Worm (Caenorhabditis elegans) whole organism, young adult: ENCODE measurements around the gene prp-19.
A peak's percentile ranks its signal among the peaks of the same experiment; 100 is the strongest.

Source experiments
- D2030.7 ChIP-seq: fragments of 200-800 bp; sonication (Bioruptor generic); IDR thresholded peaks from 2 replicates; pipeline ENCODE4 v1.3.6; 2022; ENCODE audit warnings: missing genetic modification reagents, missing genetic modification characterization, missing compliant biosample characterization
- F22D6.2 ChIP-seq: sonication (generic microtip); optimal IDR thresholded peaks from 2 replicates; lab custom pipeline; 2016; ENCODE audit warnings: mild to moderate bottlenecking, missing genetic modification characterization, missing compliant biosample characterization
- F52B5.7 ChIP-seq: sonication (generic microtip); optimal IDR thresholded peaks from 2 replicates; lab custom pipeline; 2016; ENCODE audit warnings: mild to moderate bottlenecking, missing genetic modification characterization, missing compliant biosample characterization
- K11D2.4 ChIP-seq: fragments of 200-800 bp; sonication (Bioruptor generic); IDR thresholded peaks from 2 replicates; pipeline ENCODE4 v1.3.6; 2022; ENCODE audit warnings: missing genetic modification reagents, missing genetic modification characterization, missing compliant biosample characterization
- T26A5.8 ChIP-seq: sonication (generic microtip); optimal IDR thresholded peaks from 2 replicates; lab custom pipeline; 2016; ENCODE audit warnings: missing genetic modification characterization, missing compliant biosample characterization
- Y67H2A.10 ChIP-seq: fragments of 200-800 bp; sonication (Bioruptor generic); conservative IDR thresholded peaks from 2 replicates; pipeline ENCODE4 v1.3.6; 2022; ENCODE audit warnings: missing genetic modification reagents, missing genetic modification characterization, missing compliant biosample characterization
- attf-5 ChIP-seq: fragments of 200-800 bp; sonication (Bioruptor generic); optimal IDR thresholded peaks from 2 replicates; lab custom pipeline; 2018; ENCODE audit warnings: mild to moderate bottlenecking, missing genetic modification characterization, missing compliant biosample characterization
- cebp-1 ChIP-seq, 2 experiments: fragments of 200-800 bp in 1 of 2; sonication (Bioruptor generic) in 1 of 2; sonication (generic microtip) in 1 of 2; IDR thresholded peaks in 1 of 2; optimal IDR thresholded peaks in 1 of 2; 2 replicates each; pipeline versions ENCODE4 v1.3.6 to Lab custom; 2017 to 2022; ENCODE audit warnings: missing compliant biosample characterization in 2 of 2, missing genetic modification characterization in 2 of 2, mild to moderate bottlenecking in 1 of 2, missing genetic modification reagents in 1 of 2, moderate library complexity in 1 of 2
- ceh-79 ChIP-seq: sonication (generic microtip); optimal IDR thresholded peaks from 2 replicates; lab custom pipeline; 2017; ENCODE audit warnings: mild to moderate bottlenecking, missing genetic modification characterization, missing compliant biosample characterization
- dox-1 ChIP-seq: fragments of 200-800 bp; sonication (Bioruptor generic); IDR thresholded peaks from 2 replicates; pipeline ENCODE4 v1.3.6; 2022; ENCODE audit warnings: missing genetic modification reagents, missing genetic modification characterization, missing compliant biosample characterization
- egrh-3 ChIP-seq: fragments of 200-800 bp; sonication (Bioruptor generic); IDR thresholded peaks from 2 replicates; pipeline ENCODE4 v1.3.6; 2022; ENCODE audit warnings: missing genetic modification reagents, missing genetic modification characterization, missing compliant biosample characterization
- fkh-3 ChIP-seq: sonication (generic microtip); optimal IDR thresholded peaks from 2 replicates; lab custom pipeline; 2016; ENCODE audit warnings: mild to moderate bottlenecking, missing genetic modification characterization, missing compliant biosample characterization
- him-1 ChIP-seq: sonication (generic microtip); optimal IDR thresholded peaks from 2 replicates; lab custom pipeline; 2016; ENCODE audit warnings: missing genotype, missing genetic modification reagents, missing genetic modification characterization, missing compliant biosample characterization
- hlh-26 ChIP-seq: fragments of 200-800 bp; sonication (Bioruptor generic); conservative IDR thresholded peaks from 2 replicates; pipeline ENCODE4 v1.3.6; 2022; ENCODE audit warnings: missing genetic modification reagents, missing genetic modification characterization, missing compliant biosample characterization
- madf-8 ChIP-seq: fragments of 200-800 bp; sonication (Bioruptor generic); conservative IDR thresholded peaks from 2 replicates; pipeline ENCODE4 v1.3.6; 2022; ENCODE audit warnings: missing genetic modification reagents, missing genetic modification characterization, missing compliant biosample characterization
- nfya-1 ChIP-seq: sonication (generic microtip); optimal IDR thresholded peaks from 2 replicates; lab custom pipeline; 2017; ENCODE audit warnings: antibody characterized with exemption, missing compliant biosample characterization, missing genetic modification characterization, borderline replicate concordance; ENCODE audit not compliant: insufficient read depth
- nfyb-1 ChIP-seq: fragments of 200-800 bp; sonication (Bioruptor generic); IDR thresholded peaks from 2 replicates; pipeline ENCODE4 v1.3.6; 2022; ENCODE audit warnings: missing genetic modification reagents, missing genetic modification characterization, missing compliant biosample characterization
- nhr-120 ChIP-seq: fragments of 200-800 bp; sonication (Bioruptor generic); IDR thresholded peaks from 2 replicates; pipeline ENCODE4 v1.3.6; 2022; ENCODE audit warnings: missing genetic modification characterization, missing compliant biosample characterization
- nhr-80 ChIP-seq: sonication (generic microtip); optimal IDR thresholded peaks from 2 replicates; lab custom pipeline; 2016; ENCODE audit warnings: missing genetic modification characterization, missing compliant biosample characterization
- sdz-38 ChIP-seq: sonication (generic microtip); optimal IDR thresholded peaks from 2 replicates; lab custom pipeline; 2016; ENCODE audit warnings: missing genotype, missing genetic modification characterization, missing compliant biosample characterization
- snpc-1.3 ChIP-seq: sonication (generic microtip); optimal IDR thresholded peaks from 2 replicates; lab custom pipeline; 2017; ENCODE audit warnings: missing genetic modification characterization, mild to moderate bottlenecking, missing compliant biosample characterization, antibody characterized with exemption, moderate library complexity, missing genotype, missing genetic modification reagents; ENCODE audit not compliant: insufficient read depth
- unc-62 ChIP-seq: fragments of 150-350 bp; optimal IDR thresholded peaks from 2 replicates; lab custom pipeline; 2014; ENCODE audit warnings: missing biosample characterization, missing genetic modification reagents, missing genetic modification characterization
- zfh-2 ChIP-seq: fragments of 200-800 bp; sonication (Bioruptor generic); conservative IDR thresholded peaks from 2 replicates; pipeline ENCODE4 v1.3.6; 2022; ENCODE audit warnings: missing genetic modification reagents, missing genetic modification characterization, missing compliant biosample characterization

prp-19 gene

ce11 chrIII:5137099-5137498, 34.7 kb downstream of the prp-19 start (continued):
- no peak for TF ChIP-seq ceh-79 (tag; lab: Kevin White, UChicago)

- TF ChIP-seq madf-8 (GFP tag; lab: Robert Waterston, UW) = no peak
- peak; percentile 45 for TF ChIP-seq nhr-80 (tag; lab: Kevin White, UChicago)
- peak; percentile 45 for TF ChIP-seq dox-1 (GFP tag; lab: Robert Waterston, UW)
- TF ChIP-seq zfh-2 (GFP tag; lab: Robert Waterston, UW) = peak; percentile 64
- 0 out of 2 replicates have a peak, but pooled peaks have one; percentile 32 for TF ChIP-seq egrh-3 (GFP tag; lab: Robert Waterston, UW)
- TF ChIP-seq nfyb-1 = peak; percentile 81; the same call in 1 of the 2 replicates
- TF ChIP-seq cebp-1 (GFP tag; IDR thresholded peaks at IDR 0.05; lab: Robert Waterston, UW) = no peak
- peak; percentile 1 for TF ChIP-seq cebp-1 (tag; optimal IDR thresholded peaks at IDR 0.05; lab: Kevin White, UChicago)
- TF ChIP-seq F22D6.2 (tag; lab: Kevin White, UChicago) = no peak
- TF ChIP-seq, all 124 proteins: peak for 6
These were observed 35.7 kb downstream of the prp-19 start, which contains the start of gene tbx-2 for ce11 chrIII:5136033-5136597. TSS of gene tbx-2 (minus strand) at chrIII:5136296.

- TF ChIP-seq D2030.7 (GFP tag; lab: Robert Waterston, UW) (no peak), him-1 (tag; lab: Kevin White, UChicago) (peak; percentile 47), F52B5.7 (tag; lab: Kevin White, UChicago) (no peak)
These were observed 37.3 kb downstream of the prp-19 start for ce11 chrIII:5134506-5134905.

ce11 chrIII:5130654-5131053, 41.2 kb downstream of the prp-19 start:
- TF ChIP-seq madf-8 (GFP tag; lab: Robert Waterston, UW) = no peak
- TF ChIP-seq him-1 (tag; lab: Kevin White, UChicago) = peak; percentile 91

ce11 chrIII:5129261-5129660, 42.6 kb downstream of the prp-19 start:
- TF ChIP-seq nfyb-1 (0 out of 2 replicates have a peak, but pooled peaks have one; percentile 20), attf-5 (GFP tag; lab: Kevin White, UChicago) (no peak), Y67H2A.10 (GFP tag; lab: Robert Waterston, UW) (no peak), snpc-1.3 (tag; lab: Kevin White, UChicago) (no peak), nhr-120 (GFP tag; lab: Robert Waterston, UW) (0 out of 2 replicates have a peak, but pooled peaks have one; percentile 73), F52B5.7 (tag; lab: Kevin White, UChicago) (no peak), zfh-2 (GFP tag; lab: Robert Waterston, UW) (peak; percentile 52)

- TF ChIP-seq K11D2.4 (GFP tag; lab: Robert Waterston, UW) = no peak
- TF ChIP-seq nhr-120 (GFP tag; lab: Robert Waterston, UW) = no peak
- 0 out of 2 replicates have a peak, but pooled peaks have one; percentile 18 for TF ChIP-seq zfh-2 (GFP tag; lab: Robert Waterston, UW)
- TF ChIP-seq T26A5.8 = no peak
- TF ChIP-seq nfya-1 (tag; lab: Kevin White, UChicago) = no peak
These were observed 44.9 kb downstream of the prp-19 start for ce11 chrIII:5126988-5127387.

ce11 chrIII:5125759-5126158, 46.1 kb downstream of the prp-19 start:
- no peak for TF ChIP-seq sdz-38
- TF ChIP-seq hlh-26 (GFP tag; lab: Robert Waterston, UW) = no peak
- TF ChIP-seq nfya-1 (tag; lab: Kevin White, UChicago) = no peak
- no peak for TF ChIP-seq fkh-3 (tag; lab: Kevin White, UChicago)

- TF ChIP-seq unc-62 (peak; percentile 87), him-1 (tag; lab: Kevin White, UChicago) (no peak)
These were observed 47.5 kb downstream of the prp-19 start for ce11 chrIII:5124385-5124784.
